Worm (Caenorhabditis elegans): ENCODE data around the gene old-1.

old-1 gene

DNA sequence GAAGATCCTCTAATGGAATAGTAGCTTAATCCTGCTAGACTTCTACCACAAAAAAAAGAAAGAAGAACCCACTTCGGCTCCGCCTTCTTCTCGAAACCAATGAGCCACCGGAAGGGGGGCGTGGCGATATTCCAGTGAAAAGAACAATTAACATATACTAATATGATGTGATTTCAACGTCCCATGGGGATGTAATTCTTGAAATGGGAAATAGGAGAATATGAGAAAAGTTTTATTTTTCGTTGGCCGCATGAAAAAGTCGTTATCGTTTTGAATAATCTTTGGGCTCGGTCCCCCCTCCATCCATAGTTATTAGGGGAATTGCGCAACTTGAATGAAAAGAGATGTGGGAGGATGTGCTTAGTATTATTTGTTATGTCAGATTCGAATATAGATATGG lies 31.7 kb upstream of the old-1 start, which contains the start of gene unc-4:
Gene unc-4 (minus strand): TSS at position 101 of the 400 bp plus-strand sequence.
- TF ChIP-seq lim-7 (GFP tag; IDR thresholded peaks at IDR 0.05) (no peak), dmd-8 (GFP tag; IDR thresholded peaks at IDR 0.05) (no peak), lin-38 (GFP tag; IDR thresholded peaks at IDR 0.05) (no peak), mdt-29 (GFP tag; IDR thresholded peaks at IDR 0.05) (no peak), ztf-7 (tag; optimal IDR thresholded peaks at IDR 0.05) (no peak), hmg-1.1 (GFP tag; IDR thresholded peaks at IDR 0.05) (no peak), egl-43 (GFP tag; IDR thresholded peaks at IDR 0.05) (no peak), fos-1 (tag; optimal IDR thresholded peaks at IDR 0.05) (no peak), mxl-3 (GFP tag; optimal IDR thresholded peaks at IDR 0.05) (no peak)

DNA sequence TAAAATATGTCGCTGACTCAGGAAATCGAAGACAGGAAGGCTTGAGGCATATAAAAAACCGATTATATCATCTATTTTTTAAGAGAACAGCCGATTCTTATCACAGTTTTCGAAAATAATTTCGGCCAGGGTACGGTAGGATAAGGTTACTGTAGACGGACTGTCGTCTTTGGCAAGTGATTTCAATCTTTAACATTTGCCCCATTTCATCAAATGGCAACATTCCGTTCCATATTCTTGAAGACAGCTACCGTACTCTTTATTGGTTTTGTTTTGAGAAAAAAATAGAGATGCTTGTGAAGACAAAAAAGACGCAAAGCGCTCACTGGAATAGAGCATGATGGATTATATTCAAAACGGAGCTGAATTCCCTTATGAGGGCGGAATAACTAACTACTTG lies 30.2 kb upstream of the old-1 start:
- no peak for TF ChIP-seq cey-2 (tag; optimal IDR thresholded peaks at IDR 0.05; ENCODE audit: borderline replicate concordance, insufficient read depth)
- TF ChIP-seq aha-1 (tag): peak; percentile 91

DNA sequence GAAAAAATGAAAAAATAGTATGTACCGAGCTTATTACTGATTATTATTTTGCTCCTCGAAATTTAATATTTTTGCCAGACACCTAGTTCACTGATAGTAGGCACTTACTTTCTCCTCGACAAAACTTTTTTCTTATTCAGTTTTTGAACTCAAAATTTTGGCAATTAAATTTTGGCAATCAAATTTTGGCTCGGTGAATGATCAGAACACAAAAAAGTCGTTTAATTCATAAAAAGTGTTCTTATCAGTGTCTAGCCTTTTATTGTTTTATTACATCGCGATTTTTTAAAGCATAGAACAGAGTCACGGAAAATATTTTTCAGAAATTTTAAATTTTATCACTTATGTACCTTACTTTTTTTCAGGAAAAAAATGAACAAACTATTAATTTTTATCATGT lies 26.6 kb upstream of the old-1 start:
- TF ChIP-seq mxl-2 (GFP tag; conservative IDR thresholded peaks at IDR 0.05) (no peak), daf-16 (GFP tag; optimal IDR thresholded peaks at IDR 0.05) (no peak), daf-16 (tag; optimal IDR thresholded peaks at IDR 0.05) (peak; percentile 65), php-3 (GFP tag; IDR thresholded peaks at IDR 0.05) (peak; percentile 95), mep-1 (tag; optimal IDR thresholded peaks at IDR 0.05) (no peak), duxl-1 (tag; optimal IDR thresholded peaks at IDR 0.05; ENCODE audit: poor library complexity) (no peak), F49E8.2 (tag; optimal IDR thresholded peaks at IDR 0.05; ENCODE audit: borderline replicate concordance) (no peak), dmd-6 (GFP tag; IDR thresholded peaks at IDR 0.05) (peak; percentile 47), pqm-1 (tag; optimal IDR thresholded peaks at IDR 0.05) (peak; percentile 13), dve-1 (tag; optimal IDR thresholded peaks at IDR 0.05; ENCODE audit: insufficient read depth) (peak; percentile 53), zfp-3 (GFP tag; conservative IDR thresholded peaks at IDR 0.05) (no peak)

DNA sequence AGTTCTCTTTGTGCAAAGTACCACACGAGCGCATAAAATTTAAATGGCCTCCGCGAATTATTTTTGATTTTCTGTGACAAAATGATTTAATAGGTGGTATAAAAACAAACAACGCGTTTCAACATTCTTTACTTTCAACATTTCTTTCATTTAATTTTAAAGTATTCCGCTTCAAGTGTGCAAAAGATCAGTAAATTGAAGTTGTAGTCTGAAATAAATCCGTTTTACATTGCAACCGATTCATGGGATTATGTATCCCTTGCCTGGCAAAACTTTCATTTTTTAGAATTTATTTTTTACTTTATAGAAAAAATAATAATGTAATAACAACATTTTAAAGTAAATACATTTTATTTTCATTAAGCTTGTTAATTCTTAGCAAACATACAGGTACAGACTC lies 25.9 kb upstream of the old-1 start, which contains the start of gene F26C11.1:
Gene F26C11.1 (plus strand): TSS at position 301 of the 400 bp plus-strand sequence.
- no peak for TF ChIP-seq F10B5.3 (tag; optimal IDR thresholded peaks at IDR 0.05)
- TF ChIP-seq ceh-82 (tag; optimal IDR thresholded peaks at IDR 0.05): no peak
- TF ChIP-seq lir-3 (tag; optimal IDR thresholded peaks at IDR 0.05): no peak
- TF ChIP-seq lin-39 (tag; optimal IDR thresholded peaks at IDR 0.05): no peak
- TF ChIP-seq egl-27 (tag; optimal IDR thresholded peaks at IDR 0.05): no peak
- no peak for TF ChIP-seq T20F7.1 (GFP tag; optimal IDR thresholded peaks at IDR 0.05)
- TF ChIP-seq nhr-111 (GFP tag; optimal IDR thresholded peaks at IDR 0.05): no peak
- no peak for TF ChIP-seq daf-16 (GFP tag; optimal IDR thresholded peaks at IDR 0.05)
- TF ChIP-seq daf-16 (tag; optimal IDR thresholded peaks at IDR 0.05): no peak
- TF ChIP-seq daf-8 (GFP tag; IDR thresholded peaks at IDR 0.05): no peak
- no peak for TF ChIP-seq zfp-3 (GFP tag; conservative IDR thresholded peaks at IDR 0.05)
- no peak for TF ChIP-seq F26F4.8 (GFP tag; conservative IDR thresholded peaks at IDR 0.05)
- TF ChIP-seq mxl-3 (GFP tag; optimal IDR thresholded peaks at IDR 0.05): no peak
- no peak for TF ChIP-seq mdt-29 (GFP tag; IDR thresholded peaks at IDR 0.05)
- no peak for TF ChIP-seq dve-1 (tag; optimal IDR thresholded peaks at IDR 0.05; ENCODE audit: insufficient read depth)
- TF ChIP-seq fkh-10 (GFP tag; optimal IDR thresholded peaks at IDR 0.05): no peak
- no peak for TF ChIP-seq nhr-41 (GFP tag; IDR thresholded peaks at IDR 0.05)

DNA sequence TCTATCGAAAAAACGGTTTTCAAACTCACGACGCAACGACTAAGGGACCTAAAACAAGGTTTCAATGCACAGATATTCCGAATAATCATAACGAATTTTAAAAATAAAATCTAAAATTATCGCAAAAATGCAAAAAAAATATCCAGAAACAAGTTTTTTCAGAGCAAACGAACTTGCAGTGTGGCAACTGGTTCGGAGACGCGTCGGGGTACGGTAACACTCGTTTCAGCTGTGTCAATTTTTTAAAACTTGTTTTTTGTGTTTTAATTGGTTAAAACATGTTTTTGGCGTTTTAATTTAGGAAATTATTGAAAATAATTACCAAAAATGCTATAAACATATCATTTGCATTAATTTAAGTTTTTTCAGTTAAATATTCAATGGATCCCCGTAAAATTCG lies 23.9 kb upstream of the old-1 start, which contains the start of gene C08H9.16:
Gene C08H9.16 (plus strand): TSS at position 370 of the 400 bp plus-strand sequence.
- TF ChIP-seq pha-4 (GFP tag; IDR thresholded peaks at IDR 0.05) (no peak), pha-4 (tag; optimal IDR thresholded peaks at IDR 0.05) (peak; percentile 59), F10B5.3 (tag; optimal IDR thresholded peaks at IDR 0.05) (no peak), F49E8.2 (tag; optimal IDR thresholded peaks at IDR 0.05; ENCODE audit: borderline replicate concordance) (no peak), lsy-2 (tag; optimal IDR thresholded peaks at IDR 0.05) (peak; percentile 89 to 99), fos-1 (tag; optimal IDR thresholded peaks at IDR 0.05) (no peak), mdt-29 (GFP tag; IDR thresholded peaks at IDR 0.05) (no peak), dve-1 (tag; optimal IDR thresholded peaks at IDR 0.05; ENCODE audit: insufficient read depth) (peak; percentile 57), ZK337.2 (GFP tag; IDR thresholded peaks at IDR 0.05) (no peak), nhr-77 (tag; optimal IDR thresholded peaks at IDR 0.05) (peak; percentile 43), lim-7 (GFP tag; IDR thresholded peaks at IDR 0.05) (no peak), F37D6.2 (tag; optimal IDR thresholded peaks at IDR 0.05) (no peak), rbr-2 (tag; optimal IDR thresholded peaks at IDR 0.05) (peak; percentile 20), F26F4.8 (GFP tag; conservative IDR thresholded peaks at IDR 0.05) (no peak), mep-1 (tag; optimal IDR thresholded peaks at IDR 0.05) (peak; percentile 67), ceh-62 (tag; optimal IDR thresholded peaks at IDR 0.05) (no peak), aha-1 (tag) (peak; percentile 49), unc-62 (GFP tag; optimal IDR thresholded peaks at IDR 0.05 in 1 of 2) (no peak), unc-62 (tag; optimal IDR thresholded peaks at IDR 0.05) (no peak), Y75B8A.6 (GFP tag; IDR thresholded peaks at IDR 0.05) (no peak)

All from whole organism, L4 larva.